Worm (Caenorhabditis elegans): ENCODE measurements around the gene cox-14.
A peak's percentile ranks its signal among the peaks of the same experiment; 100 is the strongest.
"Not testable (repeated sequence)": the region's sequence is repeated elsewhere in the genome, so short reads cannot be mapped to it uniquely, and the experiment has no call there.

Gene cox-14

DNA sequence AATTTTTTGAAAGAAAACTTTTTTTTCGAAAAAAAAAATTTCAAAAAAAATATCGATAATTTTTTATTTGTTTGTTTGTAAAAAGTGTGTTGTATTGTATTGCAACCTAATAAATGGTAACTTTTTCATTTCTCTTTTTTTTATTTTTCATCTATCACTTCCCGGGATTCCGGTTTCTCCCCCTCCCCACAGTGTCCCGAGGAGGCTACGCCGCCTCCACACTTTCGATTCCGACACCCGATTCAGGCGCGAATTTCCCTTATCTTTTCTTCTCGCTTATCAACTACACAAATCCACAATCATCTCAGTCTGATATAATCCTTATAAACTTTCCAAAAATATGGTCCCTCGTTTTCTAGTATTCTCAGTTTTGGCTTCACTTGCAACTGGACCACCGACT is 35.8 kb downstream of the cox-14 start, which contains the start of gene R01H10.4:
Gene R01H10.4 (plus strand): TSS at position 236 of the 400 bp plus-strand sequence.
- peak; percentile 13 for TF ChIP-seq nhr-23 (tag; optimal IDR thresholded peaks at IDR 0.05)
- no peak for TF ChIP-seq nhr-67 (tag; optimal IDR thresholded peaks at IDR 0.05)

DNA sequence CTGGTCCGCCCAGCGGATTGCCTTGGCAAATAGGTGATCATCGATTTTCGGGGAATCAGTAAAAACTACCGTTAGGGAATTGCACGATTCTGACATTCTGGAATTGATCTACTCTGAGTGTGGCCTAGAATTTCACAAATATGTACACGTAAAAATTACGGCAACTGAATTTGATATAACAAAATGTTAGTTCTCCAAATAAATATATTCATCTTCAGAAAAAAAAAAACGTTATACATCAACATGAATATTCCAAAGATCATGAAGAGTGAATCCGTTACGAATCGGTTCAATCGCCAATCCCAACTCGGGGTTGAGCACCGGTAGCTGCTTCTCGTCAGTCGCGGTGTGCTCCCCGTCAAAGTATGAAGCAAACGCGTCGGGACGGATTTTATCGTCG is 39.9 kb downstream of the cox-14 start, which contains the start of gene rip-1:
Gene rip-1 (minus strand): TSS at position 101 of the 400 bp plus-strand sequence.
- TF ChIP-seq ama-1 (optimal IDR thresholded peaks at IDR 0.05) (no peak), hmg-11 (tag; optimal IDR thresholded peaks at IDR 0.05) (no peak), jun-1 (tag; optimal IDR thresholded peaks at IDR 0.05) (no peak), ceh-9 (tag; optimal IDR thresholded peaks at IDR 0.05) (no peak), ceh-28 (tag; optimal IDR thresholded peaks at IDR 0.05) (no peak), snpc-4 (tag; optimal IDR thresholded peaks at IDR 0.05) (no peak), eor-1 (tag; optimal IDR thresholded peaks at IDR 0.05) (no peak)

DNA sequence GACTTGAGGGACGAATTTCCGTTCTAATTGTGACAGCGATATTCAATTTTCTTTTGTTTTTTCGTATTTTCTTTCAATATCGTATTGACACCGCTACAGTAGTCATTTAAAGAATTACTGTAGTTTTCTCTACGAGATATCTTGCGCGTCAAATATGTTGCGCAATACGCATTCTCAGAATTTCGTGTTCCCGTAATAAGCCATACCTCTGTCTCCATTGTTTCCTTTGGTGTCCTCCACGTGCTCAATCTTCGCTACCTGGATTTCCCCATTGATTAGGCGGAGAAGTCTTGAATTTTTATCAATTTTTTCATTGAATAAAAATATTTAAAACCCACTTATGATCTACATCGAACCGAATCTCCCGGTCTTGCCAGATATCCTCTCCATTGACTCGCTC is 42.5 kb downstream of the cox-14 start:
- TF ChIP-seq ztf-4 (tag; optimal IDR thresholded peaks at IDR 0.05) (no peak), fkh-2 (tag; optimal IDR thresholded peaks at IDR 0.05) (no peak), nhr-77 (tag; optimal IDR thresholded peaks at IDR 0.05) (no peak), eor-1 (tag; optimal IDR thresholded peaks at IDR 0.05) (no peak), mml-1 (tag; optimal IDR thresholded peaks at IDR 0.05) (no peak), nhr-76 (tag; optimal IDR thresholded peaks at IDR 0.05) (no peak), elt-2 (tag; optimal IDR thresholded peaks at IDR 0.05) (no peak)

DNA sequence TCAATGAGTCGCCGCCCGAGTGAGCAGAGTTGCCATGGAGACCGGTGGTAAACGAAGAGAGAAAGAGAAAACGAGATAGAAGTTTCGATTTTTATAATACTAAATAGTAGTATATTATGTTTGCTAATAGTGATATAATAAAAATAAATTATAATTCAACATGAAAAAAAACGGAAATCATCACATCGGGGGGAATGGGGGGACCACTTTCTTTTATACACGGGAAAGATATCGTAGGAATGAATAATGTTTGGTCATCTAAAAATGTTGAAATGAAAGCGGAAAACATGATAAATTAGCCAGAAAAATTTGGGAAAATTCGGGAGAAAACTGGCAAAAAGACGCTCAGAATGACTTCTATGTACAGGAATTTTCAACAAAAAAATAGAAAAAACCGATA is 42.9 kb downstream of the cox-14 start, which contains the start of gene bbs-5:
Gene bbs-5 (minus strand): TSS at position 101 of the 400 bp plus-strand sequence.
- no peak for TF ChIP-seq nfya-1 (tag; optimal IDR thresholded peaks at IDR 0.05; ENCODE audit: insufficient read depth)
- TF ChIP-seq ztf-4 (tag; optimal IDR thresholded peaks at IDR 0.05) = no peak
- no peak for TF ChIP-seq nhr-43 (tag; optimal IDR thresholded peaks at IDR 0.05; ENCODE audit: poor library complexity, severe bottlenecking)
- no peak for TF ChIP-seq aly-2 (tag; optimal IDR thresholded peaks at IDR 0.05)
- TF ChIP-seq R02D3.7 (tag; optimal IDR thresholded peaks at IDR 0.05) = no peak
- no peak for TF ChIP-seq elt-1 (tag; optimal IDR thresholded peaks at IDR 0.05)
- no peak for TF ChIP-seq sea-2 (GFP tag; optimal IDR thresholded peaks at IDR 0.05)

DNA sequence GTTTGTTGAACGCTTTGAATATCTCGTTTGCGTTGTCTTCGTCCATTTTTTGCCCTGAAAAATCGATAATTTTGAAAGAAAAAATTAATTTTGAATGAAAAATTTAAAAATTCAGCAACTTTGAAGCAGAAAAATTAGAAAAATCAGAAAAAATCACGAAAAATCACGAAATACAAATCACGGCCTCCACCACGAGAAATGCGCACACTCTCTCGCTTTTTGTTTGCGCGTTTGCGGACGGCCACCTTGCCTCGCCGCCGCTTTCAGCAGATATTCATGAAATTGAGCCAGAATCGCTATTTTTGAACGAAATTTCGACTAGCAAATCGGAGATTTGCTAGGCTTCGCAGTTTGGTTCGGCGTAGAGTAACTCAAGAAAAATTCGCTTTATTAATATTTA is 48.1 kb downstream of the cox-14 start, which contains the start of gene inpp-4B:
Gene inpp-4B (minus strand): TSS at position 54 of the 400 bp plus-strand sequence.
- not testable (repeated sequence) for TF ChIP-seq snpc-4, skn-1, elt-2 (tag; optimal IDR thresholded peaks at IDR 0.05)

DNA sequence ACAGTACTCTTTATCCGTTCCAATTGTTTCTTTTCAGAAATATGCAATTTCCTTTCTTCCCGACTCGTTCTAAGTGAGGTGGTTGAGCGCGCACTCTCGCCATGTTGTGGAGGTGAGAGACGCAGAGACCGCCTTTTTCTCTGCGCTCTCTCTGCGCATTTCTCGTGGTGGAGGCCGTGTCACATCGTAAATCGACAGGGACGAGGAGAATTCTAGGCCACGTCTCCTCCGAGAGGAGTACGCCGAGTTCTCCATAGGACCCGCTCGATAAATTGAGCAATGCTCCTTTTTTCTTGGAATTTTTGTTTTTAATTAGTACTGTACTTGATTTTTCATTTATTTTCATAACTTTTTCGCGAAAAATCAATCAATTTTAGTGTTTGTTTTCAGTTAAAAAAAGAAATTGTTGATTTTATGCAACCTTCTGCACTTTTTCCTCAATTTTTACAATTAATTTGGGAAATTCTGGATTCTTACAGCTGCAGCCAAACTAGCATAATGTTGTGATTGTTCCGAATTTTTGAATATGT is 52.1 kb downstream of the cox-14 start, which contains the start of gene cnk-1:
Gene cnk-1 (plus strand): TSS at position 480 of the 530 bp plus-strand sequence.
- TF ChIP-seq ama-1 (optimal IDR thresholded peaks at IDR 0.05) (no peak), nhr-28 (tag; optimal IDR thresholded peaks at IDR 0.05) (no peak), daf-12 (tag; optimal IDR thresholded peaks at IDR 0.05) (no peak), elt-1 (tag; optimal IDR thresholded peaks at IDR 0.05) (no peak), fkh-2 (tag; optimal IDR thresholded peaks at IDR 0.05) (no peak), jun-1 (tag; optimal IDR thresholded peaks at IDR 0.05) (no peak), zag-1 (tag; optimal IDR thresholded peaks at IDR 0.05) (no peak), elt-3 (tag; optimal IDR thresholded peaks at IDR 0.05) (no peak), nfya-1 (tag; optimal IDR thresholded peaks at IDR 0.05; ENCODE audit: insufficient read depth) (peak; percentile 60), pha-4 (tag; optimal IDR thresholded peaks at IDR 0.05) (peak; percentile 46), lin-39 (tag; optimal IDR thresholded peaks at IDR 0.05) (peak; percentile 64), egl-5 (tag; optimal IDR thresholded peaks at IDR 0.05) (no peak), skn-1 (tag; optimal IDR thresholded peaks at IDR 0.05) (peak; percentile 22), R02D3.7 (tag; optimal IDR thresholded peaks at IDR 0.05) (peak; percentile 89), nhr-43 (tag; optimal IDR thresholded peaks at IDR 0.05; ENCODE audit: poor library complexity, severe bottlenecking) (peak; percentile 92), elt-2 (tag; optimal IDR thresholded peaks at IDR 0.05) (peak; percentile 38), tbx-2 (tag; optimal IDR thresholded peaks at IDR 0.05) (peak; percentile 56), ceh-82 (tag; optimal IDR thresholded peaks at IDR 0.05) (no peak), hmg-11 (tag; optimal IDR thresholded peaks at IDR 0.05) (peak; percentile 37), nhr-11 (tag; optimal IDR thresholded peaks at IDR 0.05) (no peak), nhr-23 (tag; optimal IDR thresholded peaks at IDR 0.05) (peak; percentile 65), unc-39 (tag; optimal IDR thresholded peaks at IDR 0.05) (no peak), unc-62 (GFP tag; optimal IDR thresholded peaks at IDR 0.05) (no peak), lsy-12 (tag; optimal IDR thresholded peaks at IDR 0.05) (peak; percentile 57), nhr-25 (tag; optimal IDR thresholded peaks at IDR 0.05) (peak; percentile 14), lin-15B (tag; optimal IDR thresholded peaks at IDR 0.05) (peak; percentile 91), mml-1 (tag; optimal IDR thresholded peaks at IDR 0.05) (no peak)
